Fruit fly (Drosophila melanogaster): ENCODE measurements around the gene CAH8.

The CAH8 gene

dm6 chr3R:22367126-22368076, 22.1 kb downstream of the CAH8 start, which contains the start of the genes Polr3F and PyK (continued):
- TF ChIP-seq B-H1 (GFP tag; IDR thresholded peaks at IDR 0.05) (no peak), hbn (GFP tag; IDR thresholded peaks at IDR 0.05; ENCODE audit: partially characterized antibody) (0 out of 2 replicates have a peak, but pooled peaks have one; percentile 36), lbe (GFP tag; optimal IDR thresholded peaks at IDR 0.05) (peak; percentile 32), luna (GFP tag; optimal IDR thresholded peaks at IDR 0.05) (no peak), shn (GFP tag; optimal IDR thresholded peaks at IDR 0.05) (no peak), her (GFP tag; optimal IDR thresholded peaks at IDR 0.05) (no peak), Elba2 (GFP tag; optimal IDR thresholded peaks at IDR 0.05) (no peak), knrl (GFP tag; IDR thresholded peaks at IDR 0.05; ENCODE audit: partially characterized antibody) (0 out of 3 replicates have a peak, but pooled peaks have one; percentile 26), Neu2 (GFP tag; optimal IDR thresholded peaks at IDR 0.05; ENCODE audit: borderline replicate concordance) (no peak), caup (GFP tag; optimal IDR thresholded peaks at IDR 0.05; ENCODE audit: severe bottlenecking) (peak; percentile 38), fd3F (GFP tag; optimal IDR thresholded peaks at IDR 0.05) (no peak), C15 (GFP tag; IDR thresholded peaks at IDR 0.05) (no peak), slbo (GFP tag; IDR thresholded peaks at IDR 0.05) (0 out of 2 replicates have a peak, but pooled peaks have one; percentile 17), CG4707 (GFP tag; optimal IDR thresholded peaks at IDR 0.05) (no peak), Deaf1 (tag; optimal IDR thresholded peaks at IDR 0.05) (peak; percentile 2), CG4404 (GFP tag; IDR thresholded peaks at IDR 0.05) (no peak), ssp (GFP tag; IDR thresholded peaks at IDR 0.05) (no peak), sc (optimal IDR thresholded peaks at IDR 0.05) (no peak), sc (GFP tag; optimal IDR thresholded peaks at IDR 0.05) (no peak), CG8478 (optimal IDR thresholded peaks at IDR 0.05) (no peak), CG17568 (GFP tag; optimal IDR thresholded peaks at IDR 0.05) (peak; percentile 1), CG30403 (GFP tag; optimal IDR thresholded peaks at IDR 0.05) (peak; percentile 29), ewg (GFP tag; optimal IDR thresholded peaks at IDR 0.05) (no peak), mam (GFP tag; optimal IDR thresholded peaks at IDR 0.05) (no peak), Mes4 (GFP tag; optimal IDR thresholded peaks at IDR 0.05) (no peak), CG17361 (GFP tag; IDR thresholded peaks at IDR 0.05) (peak; percentile 55; the same call in 2 of the 3 replicates), CG7839 (tag; optimal IDR thresholded peaks at IDR 0.05) (peak; percentile 28), zen2 (GFP tag; IDR thresholded peaks at IDR 0.05; ENCODE audit: partially characterized antibody) (no peak), ems (GFP tag; optimal IDR thresholded peaks at IDR 0.05) (no peak), Blimp-1 (GFP tag; optimal IDR thresholded peaks at IDR 0.05) (peak; percentile 52), lola (GFP tag; optimal IDR thresholded peaks at IDR 0.05) (no peak), gce (GFP tag; IDR thresholded peaks at IDR 0.05) (no peak), Mad (GFP tag; optimal IDR thresholded peaks at IDR 0.05) (no peak), CG6654 (GFP tag; optimal IDR thresholded peaks at IDR 0.05) (no peak), CG6854 (GFP tag; optimal IDR thresholded peaks at IDR 0.05) (no peak), eve (GFP tag; optimal IDR thresholded peaks at IDR 0.05) (no peak), seq (GFP tag; IDR thresholded peaks at IDR 0.05) (no peak), ac (GFP tag; optimal IDR thresholded peaks at IDR 0.05) (no peak), Drgx (GFP tag; IDR thresholded peaks at IDR 0.05) (peak; percentile 14; the same call in 1 of the 2 replicates), pros (GFP tag; optimal IDR thresholded peaks at IDR 0.05) (no peak), CG4328 (GFP tag; optimal IDR thresholded peaks at IDR 0.05) (no peak), CG15479 (GFP tag; optimal IDR thresholded peaks at IDR 0.05) (no peak), CTCF (GFP tag; optimal IDR thresholded peaks at IDR 0.05) (no peak), E2f1 (GFP tag; IDR thresholded peaks at IDR 0.05) (no peak), CG11695 (GFP tag; IDR thresholded peaks at IDR 0.05) (no peak), rib (GFP tag; IDR thresholded peaks at IDR 0.05) (no peak), slou (GFP tag; optimal IDR thresholded peaks at IDR 0.05) (no peak), Atf6 (GFP tag; IDR thresholded peaks at IDR 0.05) (peak; percentile 48; the same call in 1 of the 2 replicates), br (optimal IDR thresholded peaks at IDR 0.05) (no peak), pnt (GFP tag; optimal IDR thresholded peaks at IDR 0.05) (no peak)

Data from whole organism, embryonic.